Worm (Caenorhabditis elegans): ENCODE data around the gene ubc-13.
A peak's percentile ranks its signal among the peaks of the same experiment; 100 is the strongest.

ubc-13 gene

ce11 chrIV:2931228-2931627 lies 5.7 kb upstream of the ubc-13 start, which contains the start of gene samt-1 (continued):
- TF ChIP-seq ekl-4 (GFP tag; IDR thresholded peaks at IDR 0.05) (no peak), ceh-91 (GFP tag; IDR thresholded peaks at IDR 0.05) (no peak), lsy-27 (tag; optimal IDR thresholded peaks at IDR 0.05; ENCODE audit: borderline replicate concordance, insufficient read depth) (no peak), ZK185.1 (tag; optimal IDR thresholded peaks at IDR 0.05; ENCODE audit: poor library complexity, severe bottlenecking) (no peak)

ce11 chrIV:2928409-2928808 lies 2.9 kb upstream of the ubc-13 start, which contains the start of gene manf-1:
manf-1 (minus strand) TSS chrIV:2928421.
- TF ChIP-seq hlh-26 (GFP tag; conservative IDR thresholded peaks at IDR 0.05) = no peak
- peak; percentile 32 for TF ChIP-seq tbp1 (GFP tag; optimal IDR thresholded peaks at IDR 0.05)
- peak; percentile 77 for TF ChIP-seq K11D2.4 (GFP tag; IDR thresholded peaks at IDR 0.05)
- no peak for TF ChIP-seq fkh-3 (tag; optimal IDR thresholded peaks at IDR 0.05)
- no peak for TF ChIP-seq cebp-1 (GFP tag; IDR thresholded peaks at IDR 0.05)
- TF ChIP-seq cebp-1 (tag; optimal IDR thresholded peaks at IDR 0.05) = peak; percentile 67
- TF ChIP-seq Y53G8AR.9 (GFP tag; conservative IDR thresholded peaks at IDR 0.05) = peak; percentile 70; the same call in 1 of the 2 replicates
- peak; percentile 43 for TF ChIP-seq attf-3 (GFP tag; conservative IDR thresholded peaks at IDR 0.05)
- TF ChIP-seq C17E4.6 (GFP tag; IDR thresholded peaks at IDR 0.05) = 0 out of 2 replicates have a peak, but pooled peaks have one; percentile 29
- 0 out of 2 replicates have a peak, but pooled peaks have one; percentile 47 for TF ChIP-seq B0336.3 (GFP tag; IDR thresholded peaks at IDR 0.05)
- TF ChIP-seq F33H1.4 (GFP tag; IDR thresholded peaks at IDR 0.05) = peak; percentile 61
- no peak for TF ChIP-seq T26A5.8 (tag; optimal IDR thresholded peaks at IDR 0.05)
- TF ChIP-seq ceh-100 (GFP tag; IDR thresholded peaks at IDR 0.05) = peak; percentile 49; the same call in 1 of the 2 replicates
- TF ChIP-seq madf-6 (GFP tag; IDR thresholded peaks at IDR 0.05) = peak; percentile 67; the same call in 1 of the 2 replicates
- TF ChIP-seq ZK185.1 (tag; optimal IDR thresholded peaks at IDR 0.05; ENCODE audit: poor library complexity, severe bottlenecking) = no peak
- peak; percentile 35 for TF ChIP-seq attf-5 (GFP tag; optimal IDR thresholded peaks at IDR 0.05)
- peak; percentile 51 for TF ChIP-seq lsl-1 (GFP tag; optimal IDR thresholded peaks at IDR 0.05)
- no peak for TF ChIP-seq madf-10 (tag; optimal IDR thresholded peaks at IDR 0.05)
- TF ChIP-seq lin-40 (tag; optimal IDR thresholded peaks at IDR 0.05) = peak; percentile 75
- no peak for TF ChIP-seq Y67H2A.10 (GFP tag; conservative IDR thresholded peaks at IDR 0.05)
- no peak for TF ChIP-seq tbx-9 (tag; optimal IDR thresholded peaks at IDR 0.05; ENCODE audit: borderline replicate concordance)
- TF ChIP-seq lin-54 (GFP tag; optimal IDR thresholded peaks at IDR 0.05) = peak; percentile 60
- TF ChIP-seq sdz-38 (tag; optimal IDR thresholded peaks at IDR 0.05) = no peak
- TF ChIP-seq lin-35 (GFP tag; optimal IDR thresholded peaks at IDR 0.05) = peak in 1 of 3 experiments; percentile 71
- TF ChIP-seq nhr-80 (tag; optimal IDR thresholded peaks at IDR 0.05) = peak; percentile 32
- no peak for TF ChIP-seq snpc-4 (GFP tag; optimal IDR thresholded peaks at IDR 0.05)
- TF ChIP-seq snpc-4 (tag; optimal IDR thresholded peaks at IDR 0.05) = peak in 1 of 4 experiments; percentile 72
- TF ChIP-seq D2030.7 (GFP tag; IDR thresholded peaks at IDR 0.05) = 0 out of 2 replicates have a peak, but pooled peaks have one; percentile 9
- peak; percentile 77 for TF ChIP-seq pbrm-1 (GFP tag; IDR thresholded peaks at IDR 0.05)
- peak; percentile 86 for TF ChIP-seq mcd-1 (GFP tag; IDR thresholded peaks at IDR 0.05)
- TF ChIP-seq snpc-1.1 (tag; optimal IDR thresholded peaks at IDR 0.05; ENCODE audit: insufficient read depth) = no peak
- TF ChIP-seq ama-1 (optimal IDR thresholded peaks at IDR 0.05) = peak; percentile 26
- TF ChIP-seq ama-1 (GFP tag; optimal IDR thresholded peaks at IDR 0.05) = no peak
- TF ChIP-seq ccch-3 (GFP tag; optimal IDR thresholded peaks at IDR 0.05) = no peak
- TF ChIP-seq dox-1 (GFP tag; IDR thresholded peaks at IDR 0.05) = peak; percentile 64; the same call in 1 of the 2 replicates
- TF ChIP-seq B0019.2 (GFP tag; conservative IDR thresholded peaks at IDR 0.05) = no peak
- TF ChIP-seq let-607 (tag; optimal IDR thresholded peaks at IDR 0.05) = peak; percentile 78 to 88
- TF ChIP-seq hmg-1.2 (GFP tag; IDR thresholded peaks at IDR 0.05) = peak; percentile 45; the same call in 1 of the 2 replicates
- peak; percentile 94 for TF ChIP-seq ztf-18 (tag; optimal IDR thresholded peaks at IDR 0.05)
- TF ChIP-seq rcor-1 (GFP tag; IDR thresholded peaks at IDR 0.05) = 0 out of 2 replicates have a peak, but pooled peaks have one; percentile 36
- TF ChIP-seq K12H6.12 (tag; optimal IDR thresholded peaks at IDR 0.05) = peak; percentile 26
- TF ChIP-seq F23B12.7 (tag; optimal IDR thresholded peaks at IDR 0.05; ENCODE audit: insufficient read depth) = peak; percentile 2
- 0 out of 2 replicates have a peak, but pooled peaks have one; percentile 12 for TF ChIP-seq madf-8 (GFP tag; conservative IDR thresholded peaks at IDR 0.05)
